Worm (Caenorhabditis elegans): Measurements from ENCODE around the gene C12D5.4.

ce11 chrV:7634657-7635056 lies 37.7 kb upstream of the C12D5.4 start, which contains the start of gene srd-31:
- TF ChIP-seq ceh-79 (tag; optimal IDR thresholded peaks at IDR 0.05) = no peak
- no peak for TF ChIP-seq lin-35 (GFP tag; optimal IDR thresholded peaks at IDR 0.05)
- no peak for TF ChIP-seq sdz-38 (tag; optimal IDR thresholded peaks at IDR 0.05)
- no peak for TF ChIP-seq hmg-1.2 (GFP tag; IDR thresholded peaks at IDR 0.05)
- TF ChIP-seq sea-2 (GFP tag; IDR thresholded peaks at IDR 0.05) = no peak
- no peak for TF ChIP-seq attf-3 (GFP tag; conservative IDR thresholded peaks at IDR 0.05)
- TF ChIP-seq rec-8 (tag; optimal IDR thresholded peaks at IDR 0.05) = no peak
